Fruit fly (Drosophila melanogaster) Kc167 (cell line): ENCODE data around the gene Exo70.

Source experiments
- Myc ChIP-seq: fragments of >200 bp; optimal IDR thresholded peaks from 2 replicates; lab custom pipeline; 2017; ENCODE audit warnings: missing external identifiers
- Sin3A ChIP-seq: fragments of >200 bp; optimal IDR thresholded peaks from 2 replicates; lab custom pipeline; 2018; ENCODE audit warnings: missing external identifiers
- h ChIP-seq: fragments of >200 bp; optimal IDR thresholded peaks from 3 replicates; lab custom pipeline; 2018; ENCODE audit warnings: missing external identifiers
- insv ChIP-seq: fragments of >200 bp; optimal IDR thresholded peaks from 3 replicates; lab custom pipeline; 2018; ENCODE audit warnings: missing external identifiers
- psq ChIP-seq: fragments of >200 bp; optimal IDR thresholded peaks from 2 replicates; lab custom pipeline; 2017; ENCODE audit warnings: missing external identifiers
- ttk ChIP-seq: sonication (Bioruptor generic); optimal IDR thresholded peaks from 2 replicates; lab custom pipeline; 2017; ENCODE audit warnings: missing external identifiers

Gene Exo70

DNA sequence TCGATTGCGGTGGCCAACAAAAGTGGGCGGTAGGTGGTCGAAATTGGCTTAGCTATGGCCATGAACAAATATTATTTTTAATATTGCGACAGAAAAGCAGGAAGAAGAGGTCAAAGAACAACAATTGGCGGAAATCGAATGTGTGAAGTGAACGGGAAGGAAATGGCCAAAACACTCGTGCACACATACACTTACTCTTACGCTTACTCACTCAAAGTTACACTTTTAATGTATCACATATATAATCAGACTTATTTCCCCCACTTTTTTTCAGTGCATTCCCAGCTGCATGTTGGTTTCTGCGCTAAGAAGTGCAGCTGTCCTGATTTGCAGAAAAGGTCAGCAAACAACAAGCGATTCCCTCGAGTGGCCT lies 36.9 kb downstream of the Exo70 start:
- no peak for TF ChIP-seq psq (lab: Kevin White, UChicago)
- no peak for TF ChIP-seq ttk (lab: Kevin White, UChicago)
- no peak for TF ChIP-seq insv (lab: Kevin White, UChicago)

DNA sequence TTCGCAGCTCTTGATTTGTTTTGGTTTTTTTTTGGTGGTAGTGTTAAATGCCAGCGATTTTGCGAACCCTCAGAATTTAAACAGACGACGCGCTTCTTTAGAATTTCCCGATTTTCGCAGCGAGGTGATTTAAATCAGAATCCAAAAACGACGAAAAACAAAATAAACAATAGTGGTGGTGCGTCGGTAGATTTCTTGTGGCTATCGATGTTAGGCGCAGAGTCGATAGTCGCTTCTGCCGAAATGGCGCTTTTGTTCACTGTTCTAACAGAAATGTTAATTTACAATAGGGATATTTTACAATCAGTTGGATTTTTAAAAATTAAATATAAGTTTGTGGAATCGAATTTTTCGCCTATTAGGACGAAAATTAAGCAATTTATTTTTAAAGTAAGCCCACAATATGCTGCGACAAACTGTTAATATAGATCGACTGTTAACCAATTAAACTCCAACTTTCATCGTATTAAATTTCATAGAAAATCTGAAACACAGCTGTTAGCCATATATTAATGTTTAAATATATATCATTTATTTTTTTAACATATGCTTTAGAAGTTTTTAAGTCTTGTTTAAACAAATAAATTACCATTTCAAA lies 37.6 kb downstream of the Exo70 start, which contains the start of gene CG6983:
Gene CG6983 (minus strand): TSS at position 176 of the 598 bp plus-strand sequence.
- TF ChIP-seq ttk (lab: Kevin White, UChicago) (no peak), insv (lab: Kevin White, UChicago) (no peak), Myc (no peak), psq (lab: Kevin White, UChicago) (no peak), Sin3A (lab: Kevin White, UChicago) (no peak), h (lab: Kevin White, UChicago) (no peak)

DNA sequence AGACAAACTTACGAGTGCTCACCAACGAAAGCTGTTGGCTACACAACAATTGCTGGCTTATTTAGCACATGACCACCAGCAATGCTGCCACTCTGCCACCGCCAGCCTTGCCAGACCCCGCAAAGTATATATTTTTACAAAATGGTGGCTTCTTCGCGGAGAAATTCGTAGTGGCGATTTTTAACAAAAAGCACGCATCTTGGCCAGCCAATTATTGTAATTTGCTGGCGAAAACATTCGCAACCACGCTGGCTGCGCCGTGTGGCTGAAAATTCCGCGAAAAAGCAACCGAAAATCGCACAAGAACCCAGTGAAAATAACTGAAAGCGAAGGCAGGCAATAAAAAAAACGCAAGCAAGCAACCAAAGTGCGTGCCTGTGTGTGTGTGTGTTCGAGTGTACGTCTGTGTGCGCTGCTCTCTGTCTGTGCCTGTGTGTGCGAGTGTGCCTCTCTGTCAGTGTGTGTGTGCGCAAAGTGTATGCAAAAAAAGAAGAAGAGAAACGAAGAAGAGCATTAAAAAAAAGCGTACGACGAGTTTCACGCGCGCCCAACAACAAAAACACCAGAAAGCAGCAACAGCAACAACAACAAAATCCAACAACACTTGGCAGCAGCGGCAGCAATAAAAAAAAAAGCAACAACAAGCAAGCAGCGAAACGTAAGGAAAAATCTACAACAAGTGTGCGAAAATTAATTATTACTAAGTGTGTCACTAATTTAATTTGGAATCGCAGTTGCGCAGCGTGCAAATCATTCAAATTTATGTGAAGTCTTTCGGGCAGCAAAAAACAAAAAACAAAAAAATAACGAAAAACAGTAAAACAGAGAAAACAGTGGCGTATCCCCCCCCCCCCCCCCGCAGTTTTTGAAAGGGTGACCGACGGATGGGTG lies 38.4 kb downstream of the Exo70 start, which contains the start of gene Gug:
Gene Gug (plus strand): TSS at position 123 of the 891 bp plus-strand sequence.
- TF ChIP-seq Sin3A (lab: Kevin White, UChicago) (no peak), insv (lab: Kevin White, UChicago) (no peak), h (lab: Kevin White, UChicago) (no peak), psq (lab: Kevin White, UChicago) (no peak), Myc (no peak), ttk (lab: Kevin White, UChicago) (no peak)

DNA sequence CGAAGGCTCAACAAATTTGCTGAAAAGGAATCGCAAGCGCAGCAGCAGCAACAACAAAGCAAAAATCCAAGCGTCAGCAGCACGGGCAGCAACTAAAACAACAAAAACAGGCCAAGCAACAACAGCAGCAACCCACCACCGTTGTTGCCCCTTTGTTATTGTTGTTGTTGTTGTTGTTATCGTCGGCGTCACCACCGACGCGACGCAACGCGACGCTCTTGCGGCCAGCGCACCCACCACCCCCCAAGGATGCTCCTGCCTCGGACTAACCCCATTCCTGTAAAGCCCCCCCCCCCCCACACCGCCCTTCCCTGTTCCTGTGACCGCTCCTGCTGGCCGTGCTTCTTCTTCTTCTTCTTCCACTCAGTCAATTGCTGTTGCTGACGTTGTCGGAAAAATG lies 39.1 kb downstream of the Exo70 start:
- TF ChIP-seq insv (lab: Kevin White, UChicago) (no peak), Sin3A (lab: Kevin White, UChicago) (no peak), Myc (no peak), ttk (lab: Kevin White, UChicago) (no peak), psq (lab: Kevin White, UChicago) (no peak), h (lab: Kevin White, UChicago) (no peak)

DNA sequence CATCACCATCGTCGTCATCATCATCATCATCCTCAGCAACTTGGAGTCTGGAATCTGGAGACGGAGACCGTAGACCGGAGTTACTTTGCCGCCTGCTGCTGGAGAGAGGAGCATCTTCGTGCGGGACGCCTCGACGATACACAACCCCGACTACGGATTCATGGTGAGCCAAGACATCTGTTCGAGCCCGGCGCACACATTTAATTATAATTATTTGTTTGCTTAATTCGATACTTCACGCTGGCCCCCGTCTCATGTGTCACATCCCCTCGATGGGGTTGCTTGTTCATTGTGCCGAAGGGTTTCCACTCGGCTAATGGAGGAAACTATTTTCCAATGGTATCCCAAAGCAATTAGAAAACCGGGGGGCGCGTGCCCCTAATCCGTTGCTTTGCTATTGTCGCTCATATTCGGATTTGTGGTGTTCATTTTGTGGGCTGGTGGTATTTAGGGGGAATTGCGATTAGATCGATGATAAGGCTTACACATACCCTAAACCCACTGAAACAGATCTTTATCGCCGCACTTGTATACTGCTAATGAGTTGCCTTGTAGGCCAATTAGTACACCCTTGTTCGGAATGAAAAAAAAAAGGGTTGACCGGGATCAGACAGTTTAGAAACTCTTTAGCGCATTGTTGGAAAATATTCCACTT lies 40.4 kb downstream of the Exo70 start:
- no peak for TF ChIP-seq ttk (lab: Kevin White, UChicago)
- TF ChIP-seq Myc, result no peak
- no peak for TF ChIP-seq psq (lab: Kevin White, UChicago)
- TF ChIP-seq h (lab: Kevin White, UChicago), result no peak
- TF ChIP-seq insv (lab: Kevin White, UChicago), result no peak
- TF ChIP-seq Sin3A (lab: Kevin White, UChicago), result no peak

DNA sequence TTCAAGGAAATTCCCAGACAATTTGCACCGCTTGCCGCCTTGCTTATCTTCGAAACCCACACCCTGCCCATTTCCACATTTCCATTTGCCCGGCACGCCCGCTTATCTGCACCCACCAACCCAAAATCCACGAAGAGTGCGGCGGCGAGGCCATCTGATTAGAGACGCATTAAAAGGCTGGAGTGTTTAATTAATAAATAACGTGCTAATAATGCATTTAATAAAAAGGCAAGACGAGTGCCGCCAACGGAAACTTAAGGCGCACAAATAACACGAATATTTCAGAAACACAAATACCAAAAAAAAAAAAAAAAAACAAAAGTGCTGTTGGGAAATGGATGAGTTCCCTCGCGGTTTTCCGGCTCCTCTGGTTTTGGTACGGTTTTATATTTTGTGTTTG lies 41.3 kb downstream of the Exo70 start:
- TF ChIP-seq Myc (no peak), insv (lab: Kevin White, UChicago) (no peak), ttk (lab: Kevin White, UChicago) (no peak), h (lab: Kevin White, UChicago) (no peak), psq (lab: Kevin White, UChicago) (no peak), Sin3A (lab: Kevin White, UChicago) (no peak)

DNA sequence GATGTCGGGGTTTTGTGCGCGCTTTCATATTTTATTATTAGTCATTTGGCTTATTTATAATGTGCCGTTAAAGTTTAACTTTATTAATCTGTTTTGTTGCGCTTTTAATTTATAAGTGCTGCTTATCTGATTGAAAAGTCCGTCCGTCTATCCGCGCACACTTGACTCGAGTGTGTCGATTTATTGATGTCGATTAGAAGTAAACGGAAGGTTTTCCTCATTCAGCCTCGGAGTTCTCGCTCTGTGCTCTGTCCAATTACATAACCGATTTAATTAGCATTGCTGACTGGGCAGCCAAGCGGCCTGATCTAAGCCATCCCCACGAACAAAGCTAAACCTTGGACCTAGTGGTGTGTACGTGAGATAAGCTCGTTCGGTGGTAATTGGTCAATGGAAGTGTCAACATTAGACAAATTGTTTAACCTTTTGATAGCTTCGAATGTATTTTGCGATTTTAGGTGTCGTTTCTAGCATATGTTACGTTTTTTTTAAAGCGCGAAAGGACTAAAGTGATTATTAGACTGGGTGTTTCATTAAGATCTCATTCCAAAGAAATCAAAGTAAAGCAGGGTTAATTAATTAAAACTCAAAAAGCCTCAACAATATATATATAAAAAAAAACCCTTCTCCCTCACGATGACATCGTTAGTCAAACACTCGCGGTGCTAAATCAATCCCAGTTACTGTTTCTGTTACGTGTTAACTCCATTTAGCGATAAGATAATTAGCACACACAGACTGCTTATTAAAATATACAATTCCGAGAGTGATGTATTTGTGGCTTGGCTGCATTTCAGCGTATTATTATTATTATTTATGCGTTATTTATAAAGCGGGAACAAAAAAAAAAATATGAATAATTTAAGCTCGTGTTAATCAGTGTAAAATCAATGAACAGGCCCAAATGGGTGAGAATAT lies 42.1 kb downstream of the Exo70 start:
- TF ChIP-seq psq (lab: Kevin White, UChicago) (no peak), ttk (lab: Kevin White, UChicago) (no peak), h (lab: Kevin White, UChicago) (no peak), insv (lab: Kevin White, UChicago) (no peak), Myc (no peak)

DNA sequence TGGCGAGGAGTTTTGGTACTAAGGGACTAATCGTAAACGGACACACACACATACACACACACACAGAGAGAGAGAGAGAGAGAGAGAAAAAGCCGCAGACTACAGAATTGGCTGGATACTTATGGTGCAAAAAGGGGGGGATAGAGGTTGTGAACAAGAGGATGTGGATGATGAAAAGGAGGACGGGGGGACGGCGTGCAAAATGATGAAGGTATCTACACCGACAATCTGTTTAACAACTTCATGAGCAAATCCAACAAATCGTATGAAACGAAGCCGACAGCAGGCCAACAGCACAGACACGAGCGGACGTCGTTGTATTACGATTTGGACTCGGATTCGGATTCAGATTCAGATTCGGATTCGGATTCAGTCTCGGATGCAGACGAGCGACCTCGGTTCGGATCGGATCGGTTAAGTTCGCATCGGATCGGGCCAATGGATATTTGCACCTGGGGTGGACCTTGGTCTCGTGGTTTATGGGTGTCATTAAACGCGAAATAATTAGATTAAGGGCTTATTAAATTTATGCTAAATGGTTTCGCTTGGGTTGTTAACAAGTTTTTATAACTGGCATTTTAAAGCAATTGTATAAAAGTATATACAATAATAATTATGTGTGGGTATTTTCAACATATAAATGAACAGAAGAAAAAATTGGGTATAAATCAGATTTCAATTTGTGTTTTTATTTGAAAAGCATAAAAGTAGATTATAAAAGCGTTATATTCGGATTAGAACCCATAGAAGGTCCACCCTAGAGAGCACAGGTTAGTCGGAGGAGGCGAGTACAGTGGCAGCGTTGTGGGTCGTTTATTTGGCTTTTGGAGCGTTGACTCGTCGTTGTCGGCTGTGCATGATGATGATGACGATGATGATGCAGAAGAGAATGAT lies 43.6 kb downstream of the Exo70 start:
- no peak for TF ChIP-seq h (lab: Kevin White, UChicago)
- no peak for TF ChIP-seq psq (lab: Kevin White, UChicago)
- TF ChIP-seq Myc, result no peak
- no peak for TF ChIP-seq ttk (lab: Kevin White, UChicago)
- no peak for TF ChIP-seq insv (lab: Kevin White, UChicago)
- no peak for TF ChIP-seq Sin3A (lab: Kevin White, UChicago)

DNA sequence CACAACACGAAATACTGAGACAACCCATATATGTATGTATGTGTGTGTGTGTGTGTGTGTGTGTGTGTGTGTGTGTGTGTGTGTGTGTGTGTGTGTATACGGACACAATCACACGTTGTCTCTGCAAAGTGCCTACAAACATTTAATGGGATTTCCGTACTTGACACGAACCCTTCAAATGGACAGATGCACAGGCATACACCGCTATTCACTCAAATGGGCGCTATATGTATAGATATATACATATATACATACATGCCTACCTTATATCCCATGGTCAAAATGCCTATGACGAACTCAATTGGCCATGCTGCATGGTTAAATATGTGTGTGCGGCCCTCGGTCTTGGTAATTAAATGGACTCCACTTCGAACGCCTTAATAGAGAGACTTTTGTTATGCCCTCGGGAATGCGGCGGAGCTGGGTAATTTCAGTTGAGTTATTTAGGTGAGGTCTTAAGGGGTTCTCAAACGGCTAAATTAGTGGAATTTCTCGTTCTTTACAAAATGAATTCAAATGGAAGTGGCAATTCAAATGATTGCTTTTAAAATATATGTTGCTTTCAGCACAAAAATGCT lies 44.9 kb downstream of the Exo70 start:
- TF ChIP-seq insv (lab: Kevin White, UChicago), result no peak
- no peak for TF ChIP-seq Sin3A (lab: Kevin White, UChicago)
- no peak for TF ChIP-seq h (lab: Kevin White, UChicago)
- TF ChIP-seq ttk (lab: Kevin White, UChicago), result no peak
- TF ChIP-seq psq (lab: Kevin White, UChicago), result no peak
- no peak for TF ChIP-seq Myc
